Worm (Caenorhabditis elegans): ENCODE data around the gene srw-8.

- no peak for TF ChIP-seq nhr-25 (tag; optimal IDR thresholded peaks at IDR 0.05)
- no peak for TF ChIP-seq nhr-28 (tag; optimal IDR thresholded peaks at IDR 0.05)
- TF ChIP-seq lin-39 (tag; optimal IDR thresholded peaks at IDR 0.05), result no peak
- no peak for TF ChIP-seq ztf-4 (tag; optimal IDR thresholded peaks at IDR 0.05)
- TF ChIP-seq snpc-4 (tag; optimal IDR thresholded peaks at IDR 0.05), result no peak
- no peak for TF ChIP-seq nhr-11 (tag; optimal IDR thresholded peaks at IDR 0.05)
- no peak for TF ChIP-seq R02D3.7 (tag; optimal IDR thresholded peaks at IDR 0.05)
- no peak for TF ChIP-seq eor-1 (tag; optimal IDR thresholded peaks at IDR 0.05)
- no peak for TF ChIP-seq hmg-11 (tag; optimal IDR thresholded peaks at IDR 0.05)
- TF ChIP-seq nhr-237 (tag; optimal IDR thresholded peaks at IDR 0.05), result no peak
Observed at ce11 chrV:3065928-3066327, 31.8 kb upstream of the srw-8 start, which contains the start of gene srh-185.
